Fruit fly (Drosophila melanogaster) whole organism, embryonic: ENCODE data around the gene CG5973.

Experiments
- Aef1 ChIP-seq: fragments of 200-800 bp; sonication (Bioruptor generic); IDR thresholded peaks from 3 replicates; pipeline ENCODE4 v1.3.6; 2022; ENCODE audit warnings: missing biosample characterization, missing genetic modification characterization
- CG10209 ChIP-seq: fragments of 200-800 bp; sonication (Bioruptor generic); optimal IDR thresholded peaks from 3 replicates; lab custom pipeline; 2017; ENCODE audit warnings: missing biosample characterization, mild to moderate bottlenecking, missing genetic modification characterization, missing genetic modification reagents
- CG10274 ChIP-seq: fragments of 200-800 bp; sonication (Bioruptor generic); optimal IDR thresholded peaks from 3 replicates; lab custom pipeline; 2017; ENCODE audit warnings: missing biosample characterization, mild to moderate bottlenecking, missing genetic modification characterization
- CG10979 ChIP-seq: fragments of 200-800 bp; sonication (Bioruptor generic); optimal IDR thresholded peaks from 2 replicates; lab custom pipeline; 2018; ENCODE audit warnings: missing biosample characterization, mild to moderate bottlenecking, missing genetic modification characterization, moderate library complexity
- CG11456 ChIP-seq: fragments of 200-800 bp; sonication (Bioruptor generic); IDR thresholded peaks from 3 replicates; pipeline ENCODE4 v1.3.6; 2022; ENCODE audit warnings: missing biosample characterization, missing genetic modification characterization
- CG11560 ChIP-seq: fragments of 200-800 bp; sonication (Bioruptor generic); IDR thresholded peaks from 3 replicates; pipeline ENCODE4 v1.3.6; 2022; ENCODE audit warnings: missing biosample characterization, missing genetic modification characterization
- CG12071 ChIP-seq: fragments of 200-800 bp; sonication (Bioruptor generic); optimal IDR thresholded peaks from 3 replicates; lab custom pipeline; 2018; ENCODE audit warnings: missing biosample characterization, mild to moderate bottlenecking, missing genetic modification characterization
- CG13296 ChIP-seq: fragments of 200-800 bp; sonication (Bioruptor generic); optimal IDR thresholded peaks from 3 replicates; lab custom pipeline; 2018; ENCODE audit warnings: missing biosample characterization, mild to moderate bottlenecking, missing genetic modification characterization
- CG15696 ChIP-seq: fragments of 200-800 bp; sonication (Bioruptor generic); optimal IDR thresholded peaks from 2 replicates; lab custom pipeline; 2019; ENCODE audit warnings: missing biosample characterization, mild to moderate bottlenecking, missing genetic modification characterization, moderate library complexity
- CG17912 ChIP-seq: fragments of 200-800 bp; sonication (Bioruptor generic); optimal IDR thresholded peaks from 2 replicates; lab custom pipeline; 2018; ENCODE audit warnings: missing biosample characterization, mild to moderate bottlenecking, missing genetic modification characterization
- CG1832 ChIP-seq: fragments of 200-800 bp; sonication (Bioruptor generic); optimal IDR thresholded peaks from 2 replicates; lab custom pipeline; 2017; ENCODE audit warnings: missing biosample characterization, mild to moderate bottlenecking, missing genetic modification characterization, inconsistent platforms
- CG2129 ChIP-seq: fragments of 200-800 bp; sonication (Bioruptor generic); IDR thresholded peaks from 2 replicates; pipeline ENCODE4 v1.3.6; 2022; ENCODE audit warnings: missing biosample characterization, missing genetic modification characterization; ENCODE audit not compliant: partially characterized antibody
- CG31365 ChIP-seq: fragments of 200-800 bp; sonication (Bioruptor generic); optimal IDR thresholded peaks from 2 replicates; lab custom pipeline; 2018; ENCODE audit warnings: missing biosample characterization, mild to moderate bottlenecking, missing genetic modification characterization
- CG3281 ChIP-seq: fragments of 200-800 bp; sonication (Bioruptor generic); optimal IDR thresholded peaks from 3 replicates; lab custom pipeline; 2017; ENCODE audit warnings: missing biosample characterization, mild to moderate bottlenecking, missing genetic modification characterization
- CG33213 ChIP-seq: fragments of 200-800 bp; sonication (Bioruptor generic); optimal IDR thresholded peaks from 3 replicates; lab custom pipeline; 2016; ENCODE audit warnings: missing biosample characterization, missing genetic modification characterization
- CG42726 ChIP-seq: fragments of 200-800 bp; sonication (Bioruptor generic); IDR thresholded peaks from 2 replicates; pipeline ENCODE4 v1.3.6; 2022; ENCODE audit warnings: missing biosample characterization, missing genetic modification characterization; ENCODE audit not compliant: partially characterized antibody
- CG43689 ChIP-seq: fragments of 200-800 bp; sonication (Bioruptor generic); IDR thresholded peaks from 2 replicates; pipeline ENCODE4 v1.3.6; 2022; ENCODE audit warnings: missing biosample characterization, missing genetic modification characterization
- CG5245 ChIP-seq: fragments of 200-800 bp; sonication (Bioruptor generic); optimal IDR thresholded peaks from 3 replicates; lab custom pipeline; 2016; ENCODE audit warnings: missing biosample characterization, missing genetic modification characterization
- CG6654 ChIP-seq: fragments of 200-800 bp; sonication (Bioruptor generic); optimal IDR thresholded peaks from 2 replicates; lab custom pipeline; 2017; ENCODE audit warnings: missing biosample characterization, mild to moderate bottlenecking, missing genetic modification characterization
- CG6689 ChIP-seq: fragments of 200-800 bp; sonication (Bioruptor generic); IDR thresholded peaks from 2 replicates; pipeline ENCODE4 v1.3.6; 2022; ENCODE audit warnings: missing biosample characterization, missing genetic modification characterization
- CG6765 ChIP-seq: fragments of 200-800 bp; sonication (Bioruptor generic); optimal IDR thresholded peaks from 3 replicates; lab custom pipeline; 2017; ENCODE audit warnings: missing biosample characterization, mild to moderate bottlenecking, missing genetic modification characterization
- CG7271 ChIP-seq: fragments of 200-800 bp; sonication (Bioruptor generic); optimal IDR thresholded peaks from 2 replicates; lab custom pipeline; 2018; ENCODE audit warnings: missing biosample characterization, mild to moderate bottlenecking, missing genetic modification characterization, moderate library complexity
- CG7556 ChIP-seq: fragments of 200-800 bp; sonication (Bioruptor generic); optimal IDR thresholded peaks from 2 replicates; lab custom pipeline; 2017; ENCODE audit warnings: missing biosample characterization, mild to moderate bottlenecking, missing genetic modification characterization
- CG7963 ChIP-seq: fragments of 200-800 bp; sonication (Bioruptor generic); IDR thresholded peaks from 3 replicates; pipeline ENCODE4 v1.3.6; 2022; ENCODE audit warnings: missing biosample characterization, missing genetic modification characterization; ENCODE audit not compliant: partially characterized antibody
- CG8765 ChIP-seq: fragments of 200-800 bp; sonication (Bioruptor generic); IDR thresholded peaks from 2 replicates; pipeline ENCODE4 v1.3.6; 2022; ENCODE audit warnings: missing biosample characterization, missing genetic modification characterization
- CG9437 ChIP-seq: fragments of 200-800 bp; sonication (Bioruptor generic); optimal IDR thresholded peaks from 2 replicates; lab custom pipeline; 2018; ENCODE audit warnings: missing biosample characterization, mild to moderate bottlenecking, missing genetic modification characterization
- CG9609 ChIP-seq: fragments of 200-800 bp; sonication (Bioruptor generic); optimal IDR thresholded peaks from 3 replicates; lab custom pipeline; 2016; ENCODE audit warnings: missing biosample characterization, missing genetic modification characterization
- E2f1 ChIP-seq: fragments of 200-800 bp; sonication (Bioruptor generic); IDR thresholded peaks from 2 replicates; pipeline ENCODE4 v1.3.6; 2022; ENCODE audit warnings: missing biosample characterization, missing genetic modification characterization
- Elba2 ChIP-seq: fragments of 200-800 bp; sonication (Bioruptor generic); optimal IDR thresholded peaks from 3 replicates; lab custom pipeline; 2016; ENCODE audit warnings: missing biosample characterization, missing genetic modification characterization
- GATAe ChIP-seq: fragments of 200-800 bp; sonication (Bioruptor generic); conservative IDR thresholded peaks from 2 replicates; pipeline ENCODE4 v1.3.6; 2022; ENCODE audit warnings: missing biosample characterization, missing genetic modification characterization
- H2.0 ChIP-seq: fragments of 200-800 bp; sonication (Bioruptor generic); IDR thresholded peaks from 2 replicates; pipeline ENCODE4 v1.3.6; 2022; ENCODE audit warnings: missing biosample characterization, missing genetic modification characterization
- HLH54F ChIP-seq: fragments of 200-800 bp; sonication (Bioruptor generic); optimal IDR thresholded peaks from 3 replicates; lab custom pipeline; 2016; ENCODE audit warnings: missing biosample characterization, missing genetic modification characterization
- HmgD ChIP-seq: fragments of 200-800 bp; sonication (Bioruptor generic); optimal IDR thresholded peaks from 3 replicates; lab custom pipeline; 2016; ENCODE audit warnings: missing biosample characterization, missing genetic modification characterization
- Hr51 ChIP-seq, 2 experiments: fragments of 200-800 bp; sonication (Bioruptor generic); optimal IDR thresholded peaks; 2 replicates in 1 of 2; 3 replicates in 1 of 2; lab custom pipeline; 2016 to 2018; ENCODE audit warnings: missing biosample characterization in 2 of 2, missing genetic modification characterization in 2 of 2, mild to moderate bottlenecking in 1 of 2, moderate library complexity in 1 of 2
- Med ChIP-seq: fragments of 200-800 bp; sonication (Bioruptor generic); peaks from one replicate; lab custom pipeline; 2016; ENCODE audit warnings: missing biosample characterization, missing genetic modification characterization, mild to moderate bottlenecking, inconsistent platforms, moderate library complexity
- Pdp1 ChIP-seq, 2 experiments: fragments of 200-800 bp; sonication (Bioruptor generic); optimal IDR thresholded peaks; 3 replicates each; lab custom pipeline; 2016; ENCODE audit warnings: missing biosample characterization in 2 of 2, missing genetic modification characterization in 2 of 2, mild to moderate bottlenecking in 1 of 2, moderate library complexity in 1 of 2
- Stat92E ChIP-seq, 3 experiments: fragments of >200 bp in 2 of 3; fragments of 200-800 bp in 1 of 3; sonication (Bioruptor generic) in 1 of 3; optimal IDR thresholded peaks; 2 replicates each; lab custom pipeline; 2017 to 2019; ENCODE audit warnings: missing biosample characterization in 3 of 3, missing genetic modification characterization in 3 of 3, mild to moderate bottlenecking in 1 of 3, moderate library complexity in 1 of 3
- al ChIP-seq: fragments of 200-800 bp; sonication (Bioruptor generic); IDR thresholded peaks from 2 replicates; pipeline ENCODE4 v1.3.6; 2022; ENCODE audit warnings: missing biosample characterization, missing genetic modification characterization
- az2 ChIP-seq: fragments of 200-800 bp; sonication (Bioruptor generic); optimal IDR thresholded peaks from 3 replicates; lab custom pipeline; 2016; ENCODE audit warnings: missing biosample characterization, missing genetic modification characterization
- cad ChIP-seq: fragments of >200 bp; optimal IDR thresholded peaks from 2 replicates; lab custom pipeline; 2017; ENCODE audit warnings: missing biosample characterization, missing genetic modification characterization
- cas ChIP-seq: fragments of 200-800 bp; sonication (Bioruptor generic); IDR thresholded peaks from 2 replicates; pipeline ENCODE4 v1.3.6; 2022; ENCODE audit warnings: missing biosample characterization, missing genetic modification characterization
- chn ChIP-seq: fragments of 200-800 bp; sonication (Bioruptor generic); optimal IDR thresholded peaks from 2 replicates; lab custom pipeline; 2016; ENCODE audit warnings: missing biosample characterization, missing genetic modification characterization
- dysf ChIP-seq: fragments of 200-800 bp; sonication (Bioruptor generic); IDR thresholded peaks from 3 replicates; pipeline ENCODE4 v1.3.6; 2022; ENCODE audit warnings: missing biosample characterization, missing genetic modification characterization
- esg ChIP-seq: fragments of 200-800 bp; sonication (Bioruptor generic); conservative IDR thresholded peaks from 2 replicates; pipeline ENCODE4 v1.3.6; 2022; ENCODE audit warnings: missing biosample characterization, missing genetic modification characterization
- pb ChIP-seq: fragments of 200-800 bp; sonication (Bioruptor generic); optimal IDR thresholded peaks from 3 replicates; lab custom pipeline; 2016; ENCODE audit warnings: missing biosample characterization, missing genetic modification characterization
- salm ChIP-seq: fragments of 200-800 bp; sonication (Bioruptor generic); optimal IDR thresholded peaks from 2 replicates; lab custom pipeline; 2018; ENCODE audit warnings: missing biosample characterization, mild to moderate bottlenecking, missing genetic modification characterization
- sim ChIP-seq: fragments of 200-800 bp; sonication (Bioruptor generic); IDR thresholded peaks from 2 replicates; pipeline ENCODE4 v1.3.6; 2022; ENCODE audit warnings: missing biosample characterization, missing genetic modification characterization
- unpg ChIP-seq: fragments of 200-800 bp; sonication (Bioruptor generic); optimal IDR thresholded peaks from 3 replicates; lab custom pipeline; 2018; ENCODE audit warnings: missing biosample characterization, mild to moderate bottlenecking, missing genetic modification characterization, moderate library complexity

CG5973 gene

dm6 chr2L:7424907-7425689 lies 12.2 kb upstream of the CG5973 start (continued):
- TF ChIP-seq pb (GFP tag; lab: Kevin White, UChicago) (peak; percentile 55), HmgD (GFP tag; lab: Kevin White, UChicago) (peak; percentile 66), Pdp1 (GFP tag; optimal IDR thresholded peaks at IDR 0.05; lab: Kevin White, UChicago) (peak; percentile 59 to 74), cad (GFP tag; lab: Kevin White, UChicago) (no peak), CG31365 (tag; lab: Kevin White, UChicago) (no peak), az2 (GFP tag; lab: Kevin White, UChicago) (peak; percentile 32), Aef1 (peak; percentile 70), E2f1 (GFP tag; lab: Robert Waterston, UW) (no peak), H2.0 (GFP tag; lab: Robert Waterston, UW) (peak; percentile 37; the same call in 1 of the 2 replicates), CG8765 (GFP tag; lab: Robert Waterston, UW) (peak; percentile 61; the same call in 1 of the 2 replicates), CG9437 (GFP tag; lab: Kevin White, UChicago) (no peak), CG1832 (GFP tag; lab: Kevin White, UChicago) (no peak), salm (tag; lab: Kevin White, UChicago) (no peak), CG6654 (GFP tag; lab: Kevin White, UChicago) (no peak), CG2129 (no peak), CG10979 (tag; lab: Kevin White, UChicago) (no peak), HLH54F (GFP tag; lab: Kevin White, UChicago) (peak; percentile 86), CG9609 (GFP tag; lab: Kevin White, UChicago) (peak; percentile 52), CG33213 (GFP tag; lab: Kevin White, UChicago) (no peak), Stat92E (GFP tag; optimal IDR thresholded peaks at IDR 0.05; lab: Kevin White, UChicago) (no peak), chn (no peak), CG13296 (GFP tag; lab: Kevin White, UChicago) (no peak), CG42726 (GFP tag; lab: Robert Waterston, UW) (no peak), al (GFP tag; lab: Robert Waterston, UW) (peak; percentile 84), esg (GFP tag; lab: Robert Waterston, UW) (peak; percentile 28; the same call in 1 of the 2 replicates), CG17912 (GFP tag; lab: Kevin White, UChicago) (no peak), CG11560 (no peak), CG43689 (0 out of 2 replicates have a peak, but pooled peaks have one; percentile 33), CG7271 (tag; lab: Kevin White, UChicago) (no peak), CG6689 (GFP tag; lab: Robert Waterston, UW) (0 out of 2 replicates have a peak, but pooled peaks have one; percentile 34), CG12071 (peak; percentile 19), sim (GFP tag; lab: Robert Waterston, UW) (no peak), CG7556 (GFP tag; lab: Kevin White, UChicago) (peak; percentile 53), Elba2 (no peak), unpg (GFP tag; lab: Kevin White, UChicago) (peak; percentile 45), CG10274 (GFP tag; lab: Kevin White, UChicago) (no peak), CG3281 (GFP tag; lab: Kevin White, UChicago) (peak; percentile 82), cas (peak; percentile 57; the same call in 1 of the 2 replicates), Hr51 (GFP tag; optimal IDR thresholded peaks at IDR 0.05; lab: Kevin White, UChicago) (peak in 1 of 2 experiments; percentile 39), Med (GFP tag; lab: Kevin White, UChicago) (peak; percentile 98), CG10209 (peak; percentile 55), CG7963 (GFP tag; lab: Robert Waterston, UW) (no peak), GATAe (GFP tag; lab: Robert Waterston, UW) (no peak), CG11456 (peak; percentile 88), CG6765 (no peak), dysf (peak; percentile 72; the same call in 2 of the 3 replicates), CG15696 (no peak), CG5245 (GFP tag; lab: Kevin White, UChicago) (no peak)
